Worm (Caenorhabditis elegans) whole organism, L4/young adult: Measurements from ENCODE around the gene srh-10.

Experiments
- W03F9.2 ChIP-seq: fragments of 150-350 bp; optimal IDR thresholded peaks from 2 replicates; lab custom pipeline; 2014; ENCODE audit warnings: missing biosample characterization, missing genetic modification characterization
- dao-5 ChIP-seq: sonication (generic microtip); optimal IDR thresholded peaks from 2 replicates; lab custom pipeline; 2016; ENCODE audit warnings: missing genotype, missing genetic modification characterization, moderate library complexity, missing compliant biosample characterization
- him-1 ChIP-seq: sonication (generic microtip); optimal IDR thresholded peaks from 2 replicates; lab custom pipeline; 2016; ENCODE audit warnings: missing genotype, missing genetic modification reagents, missing genetic modification characterization, missing compliant biosample characterization

DNA sequence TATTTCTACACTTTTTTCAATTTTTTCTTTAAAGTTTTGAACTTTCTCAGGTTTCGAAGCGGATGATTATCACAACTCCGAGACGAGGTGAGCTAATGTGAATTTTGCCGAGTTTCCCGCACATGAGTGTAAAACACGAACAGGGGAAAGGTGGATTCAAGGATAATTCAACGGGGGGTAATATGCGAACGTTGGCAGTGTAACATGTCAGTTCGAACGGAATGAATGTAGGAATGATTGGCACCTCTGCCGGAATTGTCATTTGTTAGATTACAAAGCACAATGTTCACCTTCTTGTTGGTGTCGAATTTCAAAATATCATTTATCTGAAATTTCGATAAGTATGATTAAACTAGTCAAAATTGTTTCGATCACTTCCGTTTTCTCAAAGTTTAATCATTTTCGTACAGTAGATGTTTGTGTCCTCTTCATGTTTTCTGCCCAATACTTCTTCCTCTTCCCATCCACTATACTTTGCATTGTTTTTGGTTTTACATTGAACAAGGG lies 47.9 kb downstream of the srh-10 start, which contains the start of gene picc-1:
- TF ChIP-seq him-1 (tag; lab: Kevin White, UChicago) (no peak), dao-5 (tag; lab: Kevin White, UChicago) (no peak), W03F9.2 (tag; lab: Kevin White, UChicago) (no peak)
